Worm (Caenorhabditis elegans) whole organism, young adult: Measurements from ENCODE around the gene attf-3.

Experiments used
- B0261.1 ChIP-seq: sonication (generic microtip); optimal IDR thresholded peaks from 2 replicates; lab custom pipeline; 2016; ENCODE audit warnings: mild to moderate bottlenecking, missing genetic modification characterization, moderate library complexity, missing compliant biosample characterization
- B0336.3 ChIP-seq: fragments of 200-800 bp; sonication (Bioruptor generic); IDR thresholded peaks from 2 replicates; pipeline ENCODE4 v1.3.6; 2022; ENCODE audit warnings: missing genetic modification characterization, missing compliant biosample characterization
- D2030.7 ChIP-seq: fragments of 200-800 bp; sonication (Bioruptor generic); IDR thresholded peaks from 2 replicates; pipeline ENCODE4 v1.3.6; 2022; ENCODE audit warnings: missing genetic modification reagents, missing genetic modification characterization, missing compliant biosample characterization
- F22D6.2 ChIP-seq: sonication (generic microtip); optimal IDR thresholded peaks from 2 replicates; lab custom pipeline; 2016; ENCODE audit warnings: mild to moderate bottlenecking, missing genetic modification characterization, missing compliant biosample characterization
- F39B2.1 ChIP-seq: fragments of 200-800 bp; sonication (Bioruptor generic); IDR thresholded peaks from 2 replicates; pipeline ENCODE4 v1.3.6; 2022; ENCODE audit warnings: missing genetic modification reagents, missing genetic modification characterization, missing compliant biosample characterization
- F57C9.4 ChIP-seq: sonication (generic microtip); optimal IDR thresholded peaks from 2 replicates; lab custom pipeline; 2017; ENCODE audit warnings: mild to moderate bottlenecking, missing genetic modification characterization, missing compliant biosample characterization
- K11D2.4 ChIP-seq: fragments of 200-800 bp; sonication (Bioruptor generic); IDR thresholded peaks from 2 replicates; pipeline ENCODE4 v1.3.6; 2022; ENCODE audit warnings: missing genetic modification reagents, missing genetic modification characterization, missing compliant biosample characterization
- T26A5.8 ChIP-seq: sonication (generic microtip); optimal IDR thresholded peaks from 2 replicates; lab custom pipeline; 2016; ENCODE audit warnings: missing genetic modification characterization, missing compliant biosample characterization
- Y56A3A.18 ChIP-seq: fragments of 200-800 bp; sonication (Bioruptor generic); IDR thresholded peaks from 2 replicates; pipeline ENCODE4 v1.3.6; 2022; ENCODE audit warnings: missing genetic modification reagents, missing genetic modification characterization, missing compliant biosample characterization
- Y67H2A.10 ChIP-seq: fragments of 200-800 bp; sonication (Bioruptor generic); conservative IDR thresholded peaks from 2 replicates; pipeline ENCODE4 v1.3.6; 2022; ENCODE audit warnings: missing genetic modification reagents, missing genetic modification characterization, missing compliant biosample characterization
- Y79H2A.3 ChIP-seq: fragments of 200-800 bp; sonication (Bioruptor generic); conservative IDR thresholded peaks from 2 replicates; pipeline ENCODE4 v1.3.6; 2022; ENCODE audit warnings: missing genetic modification reagents, missing genetic modification characterization, missing compliant biosample characterization
- ZK185.1 ChIP-seq: sonication (generic microtip); optimal IDR thresholded peaks from 2 replicates; lab custom pipeline; 2016; ENCODE audit warnings: mild to moderate bottlenecking, missing genetic modification characterization, missing compliant biosample characterization; ENCODE audit not compliant: poor library complexity, severe bottlenecking
- attf-5 ChIP-seq: fragments of 200-800 bp; sonication (Bioruptor generic); optimal IDR thresholded peaks from 2 replicates; lab custom pipeline; 2018; ENCODE audit warnings: mild to moderate bottlenecking, missing genetic modification characterization, missing compliant biosample characterization
- bed-1 ChIP-seq: fragments of 200-800 bp; sonication (Bioruptor generic); IDR thresholded peaks from 2 replicates; pipeline ENCODE4 v1.3.6; 2022; ENCODE audit warnings: missing genetic modification reagents, missing genetic modification characterization, missing compliant biosample characterization
- bed-2 ChIP-seq: fragments of 200-800 bp; sonication (Bioruptor generic); IDR thresholded peaks from 2 replicates; pipeline ENCODE4 v1.3.6; 2022; ENCODE audit warnings: missing genetic modification reagents, missing genetic modification characterization, missing compliant biosample characterization
- cebp-1 ChIP-seq, 2 experiments: fragments of 200-800 bp in 1 of 2; sonication (Bioruptor generic) in 1 of 2; sonication (generic microtip) in 1 of 2; IDR thresholded peaks in 1 of 2; optimal IDR thresholded peaks in 1 of 2; 2 replicates each; pipeline versions ENCODE4 v1.3.6 to Lab custom; 2017 to 2022; ENCODE audit warnings: missing compliant biosample characterization in 2 of 2, missing genetic modification characterization in 2 of 2, mild to moderate bottlenecking in 1 of 2, missing genetic modification reagents in 1 of 2, moderate library complexity in 1 of 2
- cebp-2 ChIP-seq: fragments of 200-800 bp; sonication (Bioruptor generic); IDR thresholded peaks from 2 replicates; pipeline ENCODE4 v1.3.6; 2022; ENCODE audit warnings: missing genetic modification characterization, missing compliant biosample characterization
- ceh-27 ChIP-seq: fragments of 200-800 bp; sonication (Bioruptor generic); optimal IDR thresholded peaks from 2 replicates; lab custom pipeline; 2018; ENCODE audit warnings: mild to moderate bottlenecking, missing genetic modification characterization, moderate library complexity, missing compliant biosample characterization
- ceh-40 ChIP-seq: fragments of 200-800 bp; sonication (Bioruptor generic); IDR thresholded peaks from 2 replicates; pipeline ENCODE4 v1.3.6; 2022; ENCODE audit warnings: missing genetic modification characterization, missing compliant biosample characterization
- chd-7 ChIP-seq: sonication (generic microtip); optimal IDR thresholded peaks from 2 replicates; lab custom pipeline; 2016; ENCODE audit warnings: mild to moderate bottlenecking, missing genetic modification characterization, moderate library complexity, missing compliant biosample characterization
- efl-1 ChIP-seq: fragments of 150-350 bp; optimal IDR thresholded peaks from 2 replicates; lab custom pipeline; 2014; ENCODE audit warnings: missing biosample characterization, missing genetic modification reagents, missing genetic modification characterization
- egl-44 ChIP-seq: fragments of 200-800 bp; sonication (Bioruptor generic); IDR thresholded peaks from 2 replicates; pipeline ENCODE4 v1.3.6; 2022; ENCODE audit warnings: missing genetic modification reagents, missing genetic modification characterization, missing compliant biosample characterization
- ets-4 ChIP-seq: fragments of 200-800 bp; sonication (Bioruptor generic); optimal IDR thresholded peaks from 2 replicates; lab custom pipeline; 2018; ENCODE audit warnings: mild to moderate bottlenecking, missing genetic modification characterization, missing compliant biosample characterization
- gei-17 ChIP-seq: fragments of 200-800 bp; sonication (Bioruptor generic); optimal IDR thresholded peaks from 2 replicates; lab custom pipeline; 2018; ENCODE audit warnings: mild to moderate bottlenecking, missing genetic modification characterization, missing compliant biosample characterization
- hlh-12 ChIP-seq: sonication (generic microtip); optimal IDR thresholded peaks from 2 replicates; lab custom pipeline; 2016; ENCODE audit warnings: missing genetic modification characterization, missing compliant biosample characterization
- hmg-20 ChIP-seq: fragments of 200-800 bp; sonication (Bioruptor generic); IDR thresholded peaks from 2 replicates; pipeline ENCODE4 v1.3.6; 2022; ENCODE audit warnings: missing genetic modification reagents, missing genetic modification characterization, missing compliant biosample characterization
- hrde-1 ChIP-seq: sonication (generic microtip); optimal IDR thresholded peaks from 2 replicates; lab custom pipeline; 2016; ENCODE audit warnings: missing genetic modification characterization, mild to moderate bottlenecking, missing compliant biosample characterization, moderate library complexity, missing genotype, missing genetic modification reagents, borderline replicate concordance
- hsf-1 ChIP-seq: fragments of 200-800 bp; sonication (Bioruptor generic); IDR thresholded peaks from 2 replicates; pipeline ENCODE4 v1.3.6; 2022; ENCODE audit warnings: missing genetic modification reagents, missing genetic modification characterization, missing compliant biosample characterization
- lag-1 ChIP-seq: fragments of 200-800 bp; sonication (Bioruptor generic); IDR thresholded peaks from 2 replicates; pipeline ENCODE4 v1.3.6; 2022; ENCODE audit warnings: missing genetic modification reagents, missing genetic modification characterization, missing compliant biosample characterization
- lin-26 ChIP-seq: fragments of 200-800 bp; sonication (Bioruptor generic); IDR thresholded peaks from 2 replicates; pipeline ENCODE4 v1.3.6; 2022; ENCODE audit warnings: missing genetic modification reagents, missing genetic modification characterization, missing compliant biosample characterization
- lin-35 ChIP-seq, 3 experiments: fragments of 150-350 bp in 2 of 3; sonication (generic microtip) in 1 of 3; optimal IDR thresholded peaks; 2 replicates each; lab custom pipeline; 2014 to 2018; ENCODE audit warnings: missing biosample characterization in 3 of 3, missing genetic modification characterization in 3 of 3, missing genetic modification reagents in 3 of 3
- lsl-1 ChIP-seq: fragments of 200-800 bp; sonication (Bioruptor generic); optimal IDR thresholded peaks from 2 replicates; lab custom pipeline; 2018; ENCODE audit warnings: mild to moderate bottlenecking, missing genetic modification characterization, moderate library complexity, missing compliant biosample characterization
- madf-3 ChIP-seq: fragments of 200-800 bp; sonication (Bioruptor generic); IDR thresholded peaks from 2 replicates; pipeline ENCODE4 v1.3.6; 2022; ENCODE audit warnings: missing genetic modification reagents, missing genetic modification characterization, missing compliant biosample characterization
- madf-6 ChIP-seq: fragments of 200-800 bp; sonication (Bioruptor generic); IDR thresholded peaks from 2 replicates; pipeline ENCODE4 v1.3.6; 2022; ENCODE audit warnings: missing genetic modification reagents, missing genetic modification characterization, missing compliant biosample characterization
- nhr-27 ChIP-seq: fragments of 200-800 bp; sonication (Bioruptor generic); optimal IDR thresholded peaks from 2 replicates; lab custom pipeline; 2018; ENCODE audit warnings: mild to moderate bottlenecking, missing genetic modification characterization, moderate library complexity, missing compliant biosample characterization
- nhr-90 ChIP-seq: sonication (generic microtip); optimal IDR thresholded peaks from 2 replicates; lab custom pipeline; 2016; ENCODE audit warnings: missing genotype, mild to moderate bottlenecking, missing genetic modification characterization, missing compliant biosample characterization
- pbrm-1 ChIP-seq: fragments of 200-800 bp; sonication (Bioruptor generic); IDR thresholded peaks from 2 replicates; pipeline ENCODE4 v1.3.6; 2022; ENCODE audit warnings: missing genetic modification reagents, missing genetic modification characterization, missing compliant biosample characterization
- sdz-38 ChIP-seq: sonication (generic microtip); optimal IDR thresholded peaks from 2 replicates; lab custom pipeline; 2016; ENCODE audit warnings: missing genotype, missing genetic modification characterization, missing compliant biosample characterization
- sea-2 ChIP-seq: fragments of 200-800 bp; sonication (Bioruptor generic); IDR thresholded peaks from 2 replicates; pipeline ENCODE4 v1.3.6; 2022; ENCODE audit warnings: missing genetic modification characterization, missing compliant biosample characterization
- snpc-1.3 ChIP-seq: sonication (generic microtip); optimal IDR thresholded peaks from 2 replicates; lab custom pipeline; 2017; ENCODE audit warnings: missing genetic modification characterization, mild to moderate bottlenecking, missing compliant biosample characterization, antibody characterized with exemption, moderate library complexity, missing genotype, missing genetic modification reagents; ENCODE audit not compliant: insufficient read depth
- snpc-3.4 ChIP-seq: sonication (generic microtip); optimal IDR thresholded peaks from 2 replicates; lab custom pipeline; 2017; ENCODE audit warnings: missing genetic modification characterization, mild to moderate bottlenecking, missing compliant biosample characterization, antibody characterized with exemption, moderate library complexity, missing genotype, missing genetic modification reagents
- snpc-4 ChIP-seq, 5 experiments: fragments of 150-350 bp in 1 of 5; sonication (generic microtip) in 4 of 5; optimal IDR thresholded peaks; 2 replicates each; lab custom pipeline; 2014 to 2018; ENCODE audit warnings: missing genetic modification characterization in 5 of 5, missing biosample characterization in 3 of 5, antibody characterized with exemption in 2 of 5, mild to moderate bottlenecking in 2 of 5, missing compliant biosample characterization in 2 of 5, missing genotype in 2 of 5, moderate library complexity in 2 of 5, missing genetic modification reagents in 1 of 5
- tbx-9 ChIP-seq: sonication (generic microtip); optimal IDR thresholded peaks from 2 replicates; lab custom pipeline; 2016; ENCODE audit warnings: borderline replicate concordance, missing genetic modification characterization, inconsistent platforms, missing compliant biosample characterization
- unc-62 ChIP-seq: fragments of 150-350 bp; optimal IDR thresholded peaks from 2 replicates; lab custom pipeline; 2014; ENCODE audit warnings: missing biosample characterization, missing genetic modification reagents, missing genetic modification characterization
- xnd-1 ChIP-seq: sonication (generic microtip); optimal IDR thresholded peaks from 2 replicates; lab custom pipeline; 2016; ENCODE audit warnings: missing genotype, missing genetic modification reagents, missing genetic modification characterization, missing compliant biosample characterization
- ztf-26 ChIP-seq: sonication (generic microtip); optimal IDR thresholded peaks from 2 replicates; lab custom pipeline; 2017; ENCODE audit warnings: missing genetic modification characterization, missing compliant biosample characterization
- ztf-28 ChIP-seq: fragments of 200-800 bp; sonication (Bioruptor generic); IDR thresholded peaks from 2 replicates; pipeline ENCODE4 v1.3.6; 2022; ENCODE audit warnings: missing genetic modification reagents, missing genetic modification characterization, missing compliant biosample characterization
- ztf-6 ChIP-seq: fragments of 200-800 bp; sonication (Bioruptor generic); IDR thresholded peaks from 2 replicates; pipeline ENCODE4 v1.3.6; 2022; ENCODE audit warnings: missing genetic modification reagents, missing genetic modification characterization, missing compliant biosample characterization

attf-3 gene

ce11 chrIII:86316-86715 is at the start of gene attf-3 (continued):
- TF ChIP-seq D2030.7: peak; percentile 95
- TF ChIP-seq snpc-3.4 (tag; lab: Kevin White, UChicago): peak; percentile 59
- no peak for TF ChIP-seq nhr-27 (tag; lab: Kevin White, UChicago)
- no peak for TF ChIP-seq lin-26 (GFP tag; lab: Robert Waterston, UW)
- no peak for TF ChIP-seq Y56A3A.18 (GFP tag; lab: Robert Waterston, UW)
- TF ChIP-seq lsl-1 (GFP tag; lab: Kevin White, UChicago): peak; percentile 86
- TF ChIP-seq T26A5.8 (tag; lab: Kevin White, UChicago): no peak
- TF ChIP-seq ets-4 (GFP tag; lab: Kevin White, UChicago): no peak
- no peak for TF ChIP-seq Y79H2A.3
- peak; percentile 78 for TF ChIP-seq madf-6 (GFP tag; lab: Robert Waterston, UW)
- no peak for TF ChIP-seq bed-1 (GFP tag; lab: Robert Waterston, UW)
- TF ChIP-seq ztf-26 (tag; lab: Kevin White, UChicago): no peak
- TF ChIP-seq attf-5: peak; percentile 91
- peak in 1 of 3 experiments; percentile 36 for TF ChIP-seq lin-35 (GFP tag; optimal IDR thresholded peaks at IDR 0.05; lab: Kevin White, UChicago)
- TF ChIP-seq bed-2 (GFP tag; lab: Robert Waterston, UW): no peak
- TF ChIP-seq gei-17 (GFP tag; lab: Kevin White, UChicago): no peak
- TF ChIP-seq B0336.3 (GFP tag; lab: Robert Waterston, UW): 0 out of 2 replicates have a peak, but pooled peaks have one; percentile 30
- no peak for TF ChIP-seq B0261.1 (tag; lab: Kevin White, UChicago)
- no peak for TF ChIP-seq ZK185.1 (tag; lab: Kevin White, UChicago)
- TF ChIP-seq ceh-40 (GFP tag; lab: Robert Waterston, UW): no peak
- TF ChIP-seq unc-62 (GFP tag; lab: Kevin White, UChicago): no peak
- TF ChIP-seq nhr-90 (tag; lab: Kevin White, UChicago): no peak
- TF ChIP-seq xnd-1 (tag; lab: Kevin White, UChicago): no peak
- TF ChIP-seq F39B2.1: no peak
- no peak for TF ChIP-seq hrde-1 (tag; lab: Kevin White, UChicago)
- TF ChIP-seq tbx-9 (tag; lab: Kevin White, UChicago): no peak
- TF ChIP-seq cebp-1 (GFP tag; IDR thresholded peaks at IDR 0.05; lab: Robert Waterston, UW): no peak
- no peak for TF ChIP-seq cebp-1 (tag; optimal IDR thresholded peaks at IDR 0.05; lab: Kevin White, UChicago)
- TF ChIP-seq chd-7 (tag; lab: Kevin White, UChicago): no peak
- no peak for TF ChIP-seq F57C9.4 (tag; lab: Kevin White, UChicago)
- no peak for TF ChIP-seq F22D6.2
- TF ChIP-seq lag-1 (GFP tag; lab: Robert Waterston, UW): no peak
- no peak for TF ChIP-seq ztf-28 (GFP tag; lab: Robert Waterston, UW)
- TF ChIP-seq Y67H2A.10: no peak
- peak; percentile 79 for TF ChIP-seq efl-1
- TF ChIP-seq cebp-2: no peak
- no peak for TF ChIP-seq sdz-38 (tag; lab: Kevin White, UChicago)
- TF ChIP-seq K11D2.4 (GFP tag; lab: Robert Waterston, UW): no peak
- no peak for TF ChIP-seq hmg-20 (GFP tag; lab: Robert Waterston, UW)
- TF ChIP-seq ceh-27 (GFP tag; lab: Kevin White, UChicago): peak; percentile 13
- TF ChIP-seq ztf-6 (GFP tag; lab: Robert Waterston, UW): no peak
- no peak for TF ChIP-seq sea-2 (GFP tag; lab: Robert Waterston, UW)
- TF ChIP-seq snpc-4 (GFP tag; optimal IDR thresholded peaks at IDR 0.05; lab: Kevin White, UChicago): peak; percentile 30
- TF ChIP-seq snpc-4 (tag; optimal IDR thresholded peaks at IDR 0.05; lab: Kevin White, UChicago): peak in 2 of 4 experiments; percentile 38
- no peak for TF ChIP-seq hlh-12 (tag; lab: Kevin White, UChicago)
- peak; percentile 36 for TF ChIP-seq snpc-1.3 (tag; lab: Kevin White, UChicago)
- TF ChIP-seq egl-44: no peak
- TF ChIP-seq pbrm-1 (GFP tag; lab: Robert Waterston, UW): no peak
- TF ChIP-seq hsf-1 (GFP tag; lab: Robert Waterston, UW): no peak
- no peak for TF ChIP-seq madf-3 (GFP tag; lab: Robert Waterston, UW)
